Fruit fly (Drosophila melanogaster) whole organism, embryonic: ENCODE data around the gene Nadsyn.

ENCODE experiments used
- Bteb2 ChIP-seq: fragments of 200-800 bp; sonication (Bioruptor generic); optimal IDR thresholded peaks from 2 replicates; lab custom pipeline; 2016; ENCODE audit warnings: missing biosample characterization, missing genetic modification characterization
- C15 ChIP-seq: fragments of 200-800 bp; sonication (Bioruptor generic); IDR thresholded peaks from 3 replicates; pipeline ENCODE4 v1.3.6; 2022; ENCODE audit warnings: missing biosample characterization, missing genetic modification characterization
- CG10147 ChIP-seq: fragments of 200-800 bp; sonication (Bioruptor generic); optimal IDR thresholded peaks from 2 replicates; lab custom pipeline; 2019; ENCODE audit warnings: missing biosample characterization, mild to moderate bottlenecking, missing genetic modification characterization, moderate library complexity
- CG11085 ChIP-seq: fragments of 200-800 bp; sonication (Bioruptor generic); IDR thresholded peaks from 2 replicates; pipeline ENCODE4 v1.3.6; 2022; ENCODE audit warnings: missing biosample characterization, missing genetic modification characterization
- CG11504 ChIP-seq: fragments of 200-800 bp; sonication (Bioruptor generic); optimal IDR thresholded peaks from 3 replicates; lab custom pipeline; 2019; ENCODE audit warnings: missing biosample characterization, mild to moderate bottlenecking, missing genetic modification characterization, moderate library complexity
- CG12155 ChIP-seq: fragments of 200-800 bp; sonication (Bioruptor generic); optimal IDR thresholded peaks from 3 replicates; lab custom pipeline; 2016; ENCODE audit warnings: missing biosample characterization, missing genetic modification characterization
- CG12659 ChIP-seq: fragments of 200-800 bp; sonication (Bioruptor generic); optimal IDR thresholded peaks from 3 replicates; lab custom pipeline; 2017; ENCODE audit warnings: mild to moderate bottlenecking, missing biosample characterization, missing genetic modification reagents, missing genetic modification characterization
- CG13424 ChIP-seq: fragments of 200-800 bp; sonication (Bioruptor generic); optimal IDR thresholded peaks from 2 replicates; lab custom pipeline; 2019; ENCODE audit warnings: missing biosample characterization, mild to moderate bottlenecking, missing genetic modification characterization, moderate library complexity
- CG14710 ChIP-seq: fragments of 200-800 bp; sonication (Bioruptor generic); optimal IDR thresholded peaks from 3 replicates; lab custom pipeline; 2019; ENCODE audit warnings: missing biosample characterization, mild to moderate bottlenecking, missing genetic modification characterization, moderate library complexity
- CG15269 ChIP-seq: fragments of 200-800 bp; sonication (Bioruptor generic); optimal IDR thresholded peaks from 2 replicates; lab custom pipeline; 2018; ENCODE audit warnings: missing biosample characterization, mild to moderate bottlenecking, missing genetic modification characterization, moderate library complexity
- CG17186 ChIP-seq: fragments of 200-800 bp; sonication (Bioruptor generic); optimal IDR thresholded peaks from 3 replicates; lab custom pipeline; 2017; ENCODE audit warnings: missing biosample characterization, missing genetic modification reagents, missing genetic modification characterization
- CG17328 ChIP-seq: fragments of 200-800 bp; sonication (Bioruptor generic); IDR thresholded peaks from 2 replicates; pipeline ENCODE4 v1.3.6; 2022; ENCODE audit warnings: missing biosample characterization, missing genetic modification characterization
- CG17359 ChIP-seq: fragments of 200-800 bp; sonication (Bioruptor generic); optimal IDR thresholded peaks from 3 replicates; lab custom pipeline; 2018; ENCODE audit warnings: missing biosample characterization, mild to moderate bottlenecking, missing genetic modification characterization, moderate library complexity
- CG17568 ChIP-seq: fragments of 200-800 bp; sonication (Bioruptor generic); optimal IDR thresholded peaks from 2 replicates; lab custom pipeline; 2018; ENCODE audit warnings: missing biosample characterization, mild to moderate bottlenecking, missing genetic modification characterization, moderate library complexity
- CG17829 ChIP-seq: fragments of 200-800 bp; optimal IDR thresholded peaks from 2 replicates; lab custom pipeline; 2019; ENCODE audit warnings: missing biosample characterization, mild to moderate bottlenecking, missing genetic modification characterization, moderate library complexity
- CG18599 ChIP-seq: fragments of 200-800 bp; sonication (Bioruptor generic); optimal IDR thresholded peaks from 3 replicates; lab custom pipeline; 2017; ENCODE audit warnings: missing biosample characterization, missing genetic modification characterization, mild to moderate bottlenecking, moderate library complexity, missing genetic modification reagents
- CG2678 ChIP-seq: fragments of 200-800 bp; sonication (Bioruptor generic); optimal IDR thresholded peaks from 3 replicates; lab custom pipeline; 2019; ENCODE audit warnings: missing biosample characterization, mild to moderate bottlenecking, missing genetic modification characterization, moderate library complexity
- CG2712 ChIP-seq: fragments of 200-800 bp; optimal IDR thresholded peaks from 3 replicates; lab custom pipeline; 2019; ENCODE audit warnings: missing biosample characterization, mild to moderate bottlenecking, missing genetic modification characterization, moderate library complexity
- CG31224 ChIP-seq: fragments of 200-800 bp; sonication (Bioruptor generic); IDR thresholded peaks from 2 replicates; pipeline ENCODE4 v1.3.6; 2022; ENCODE audit warnings: missing biosample characterization, missing genetic modification characterization
- CG31441 ChIP-seq: fragments of 200-800 bp; sonication (Bioruptor generic); IDR thresholded peaks from 2 replicates; pipeline ENCODE4 v1.3.6; 2022; ENCODE audit warnings: missing biosample characterization, missing genetic modification characterization
- CG32767 ChIP-seq: fragments of 200-800 bp; sonication (Bioruptor generic); IDR thresholded peaks from 2 replicates; pipeline ENCODE4 v1.3.6; 2022; ENCODE audit warnings: missing biosample characterization, missing genetic modification characterization
- CG4328 ChIP-seq: fragments of 200-800 bp; sonication (Bioruptor generic); optimal IDR thresholded peaks from 3 replicates; lab custom pipeline; 2017; ENCODE audit warnings: missing biosample characterization, missing genetic modification reagents, missing genetic modification characterization
- CG7372 ChIP-seq: fragments of 200-800 bp; sonication (Bioruptor generic); IDR thresholded peaks from 2 replicates; pipeline ENCODE4 v1.3.6; 2022; ENCODE audit warnings: missing biosample characterization, missing genetic modification characterization
- CG9817 ChIP-seq: fragments of 200-800 bp; sonication (Bioruptor generic); optimal IDR thresholded peaks from 2 replicates; lab custom pipeline; 2018; ENCODE audit warnings: missing biosample characterization, mild to moderate bottlenecking, missing genetic modification characterization, moderate library complexity
- CoRest ChIP-seq: fragments of 200-800 bp; sonication (Bioruptor generic); optimal IDR thresholded peaks from 3 replicates; lab custom pipeline; 2018; ENCODE audit warnings: missing biosample characterization, mild to moderate bottlenecking, missing genetic modification characterization, moderate library complexity
- Dip2 ChIP-seq: fragments of 200-800 bp; sonication (Bioruptor generic); IDR thresholded peaks from 2 replicates; pipeline ENCODE4 v1.3.6; 2022; ENCODE audit warnings: missing biosample characterization, missing genetic modification characterization
- Doc2 ChIP-seq: fragments of 200-800 bp; sonication (Bioruptor generic); IDR thresholded peaks from 2 replicates; pipeline ENCODE4 v1.3.6; 2022; ENCODE audit warnings: missing biosample characterization, missing genetic modification characterization
- Dp ChIP-seq: fragments of 200-800 bp; sonication (Bioruptor generic); optimal IDR thresholded peaks from 2 replicates; lab custom pipeline; 2018; ENCODE audit warnings: missing biosample characterization, mild to moderate bottlenecking, missing genetic modification characterization, moderate library complexity
- PHDP ChIP-seq: fragments of 200-800 bp; sonication (Bioruptor generic); optimal IDR thresholded peaks from 3 replicates; lab custom pipeline; 2018; ENCODE audit warnings: missing biosample characterization, mild to moderate bottlenecking, missing genetic modification characterization, moderate library complexity
- Ptx1 ChIP-seq: fragments of 200-800 bp; sonication (Bioruptor generic); IDR thresholded peaks from 2 replicates; pipeline ENCODE4 v1.3.6; 2022; ENCODE audit warnings: missing biosample characterization, missing genetic modification characterization
- Scr ChIP-seq: fragments of 200-800 bp; sonication (Bioruptor generic); IDR thresholded peaks from 2 replicates; pipeline ENCODE4 v1.3.6; 2022; ENCODE audit warnings: missing biosample characterization, missing genetic modification characterization; ENCODE audit not compliant: partially characterized antibody
- ash1 ChIP-seq: fragments of 200-800 bp; sonication (Bioruptor generic); optimal IDR thresholded peaks from 2 replicates; lab custom pipeline; 2018; ENCODE audit warnings: missing biosample characterization, mild to moderate bottlenecking, missing genetic modification characterization
- bowl ChIP-seq: fragments of 200-800 bp; sonication (Bioruptor generic); IDR thresholded peaks from 2 replicates; pipeline ENCODE4 v1.3.6; 2022; ENCODE audit warnings: missing biosample characterization, missing genetic modification characterization
- br ChIP-seq: fragments of >200 bp; optimal IDR thresholded peaks from 2 replicates; lab custom pipeline; 2017
- crc ChIP-seq: fragments of 200-800 bp; sonication (Bioruptor generic); optimal IDR thresholded peaks from 2 replicates; lab custom pipeline; 2016; ENCODE audit warnings: missing biosample characterization, missing genetic modification characterization
- dmrt99B ChIP-seq: fragments of 200-800 bp; sonication (Bioruptor generic); optimal IDR thresholded peaks from 2 replicates; lab custom pipeline; 2018; ENCODE audit warnings: missing biosample characterization, mild to moderate bottlenecking, missing genetic modification characterization, moderate library complexity
- dpn ChIP-seq, 2 experiments: fragments of 200-800 bp; sonication (Bioruptor generic); optimal IDR thresholded peaks; 3 replicates each; lab custom pipeline; 2016; ENCODE audit warnings: missing biosample characterization in 2 of 2, missing genetic modification characterization in 2 of 2
- ems ChIP-seq: fragments of 200-800 bp; sonication (Bioruptor generic); optimal IDR thresholded peaks from 3 replicates; lab custom pipeline; 2016; ENCODE audit warnings: missing biosample characterization, missing genetic modification characterization
- ewg ChIP-seq: fragments of 200-800 bp; sonication (Bioruptor generic); optimal IDR thresholded peaks from 3 replicates; lab custom pipeline; 2017; ENCODE audit warnings: mild to moderate bottlenecking, missing biosample characterization, missing genetic modification reagents, missing genetic modification characterization
- gem ChIP-seq: fragments of 200-800 bp; sonication (Bioruptor generic); optimal IDR thresholded peaks from 2 replicates; lab custom pipeline; 2019; ENCODE audit warnings: missing biosample characterization, mild to moderate bottlenecking, missing genetic modification characterization, moderate library complexity
- grau ChIP-seq: fragments of 200-800 bp; optimal IDR thresholded peaks from 3 replicates; lab custom pipeline; 2019; ENCODE audit warnings: missing biosample characterization, mild to moderate bottlenecking, missing genetic modification characterization, moderate library complexity
- kni ChIP-seq: fragments of 200-800 bp; sonication (Bioruptor generic); optimal IDR thresholded peaks from 3 replicates; lab custom pipeline; 2017; ENCODE audit warnings: mild to moderate bottlenecking, missing biosample characterization, missing genetic modification reagents, missing genetic modification characterization
- lbe ChIP-seq: fragments of 200-800 bp; sonication (Bioruptor generic); optimal IDR thresholded peaks from 2 replicates; lab custom pipeline; 2016; ENCODE audit warnings: missing biosample characterization, mild to moderate bottlenecking, missing genetic modification characterization
- lmd ChIP-seq: fragments of 200-800 bp; sonication (Bioruptor generic); IDR thresholded peaks from 2 replicates; pipeline ENCODE4 v1.3.6; 2022; ENCODE audit warnings: missing biosample characterization, missing genetic modification characterization
- nerfin-1 ChIP-seq: fragments of 200-800 bp; sonication (Bioruptor generic); optimal IDR thresholded peaks from 3 replicates; lab custom pipeline; 2019; ENCODE audit warnings: missing biosample characterization, mild to moderate bottlenecking, missing genetic modification characterization, moderate library complexity
- ranshi ChIP-seq: fragments of 200-800 bp; sonication (Bioruptor generic); IDR thresholded peaks from 2 replicates; pipeline ENCODE4 v1.3.6; 2022; ENCODE audit warnings: missing biosample characterization, missing genetic modification characterization
- row ChIP-seq: fragments of 200-800 bp; sonication (Bioruptor generic); IDR thresholded peaks from 3 replicates; pipeline ENCODE4 v1.3.6; 2022; ENCODE audit warnings: missing biosample characterization, missing genetic modification characterization
- slbo ChIP-seq: fragments of 200-800 bp; sonication (Bioruptor generic); IDR thresholded peaks from 2 replicates; pipeline ENCODE4 v1.3.6; 2022; ENCODE audit warnings: missing biosample characterization, missing genetic modification characterization
- trem ChIP-seq: fragments of 200-800 bp; optimal IDR thresholded peaks from 3 replicates; lab custom pipeline; 2019; ENCODE audit warnings: missing biosample characterization, mild to moderate bottlenecking, missing genetic modification characterization, moderate library complexity
- ttk ChIP-seq: fragments of 200-800 bp; sonication (Bioruptor generic); IDR thresholded peaks from 2 replicates; pipeline ENCODE4 v2.1.2; 2022; ENCODE audit warnings: missing biosample characterization, missing genetic modification characterization
- zen ChIP-seq: fragments of 200-800 bp; sonication (Bioruptor generic); optimal IDR thresholded peaks from 3 replicates; lab custom pipeline; 2018; ENCODE audit warnings: missing biosample characterization, mild to moderate bottlenecking, missing genetic modification characterization, moderate library complexity

Nadsyn gene

dm6 chrX:13679565-13679964, 38.5 kb downstream of the Nadsyn start (continued):
- TF ChIP-seq C15 (GFP tag; lab: Robert Waterston, UW) (no peak), CG4328 (GFP tag; lab: Kevin White, UChicago) (no peak), CG31441 (GFP tag; lab: Robert Waterston, UW) (peak; percentile 61), ttk (no peak), CG17359 (peak; percentile 56), CG17186 (GFP tag; lab: Kevin White, UChicago) (no peak), CG14710 (tag; lab: Kevin White, UChicago) (peak; percentile 27), ranshi (no peak), CG7372 (GFP tag; lab: Robert Waterston, UW) (no peak), ewg (GFP tag; lab: Kevin White, UChicago) (no peak), CG2712 (tag; lab: Kevin White, UChicago) (peak; percentile 47), row (peak; percentile 61), CG11504 (tag; lab: Kevin White, UChicago) (peak; percentile 58), lbe (GFP tag; lab: Kevin White, UChicago) (peak; percentile 57), Scr (GFP tag; lab: Robert Waterston, UW) (no peak), CG10147 (GFP tag; lab: Kevin White, UChicago) (no peak), slbo (GFP tag; lab: Robert Waterston, UW) (peak; percentile 13; the same call in 1 of the 2 replicates), CG2678 (tag; lab: Kevin White, UChicago) (peak; percentile 52), dmrt99B (tag; lab: Kevin White, UChicago) (peak; percentile 40), CG17568 (GFP tag; lab: Kevin White, UChicago) (no peak), CG13424 (tag; lab: Kevin White, UChicago) (peak; percentile 36), Ptx1 (peak; percentile 12; the same call in 1 of the 2 replicates), CG31224 (GFP tag; lab: Robert Waterston, UW) (no peak), dpn (GFP tag; optimal IDR thresholded peaks at IDR 0.05; lab: Kevin White, UChicago) (no peak), CG12659 (peak; percentile 15), zen (tag; lab: Kevin White, UChicago) (no peak), CoRest (tag; lab: Kevin White, UChicago) (peak; percentile 29), CG11085 (no peak), PHDP (tag; lab: Kevin White, UChicago) (peak; percentile 62), CG18599 (GFP tag; lab: Kevin White, UChicago) (peak; percentile 10), nerfin-1 (tag; lab: Kevin White, UChicago) (peak; percentile 6), Doc2 (no peak), Dp (GFP tag; lab: Kevin White, UChicago) (no peak), ems (no peak), Bteb2 (GFP tag; lab: Kevin White, UChicago) (no peak), gem (peak; percentile 70), CG15269 (tag; lab: Kevin White, UChicago) (peak; percentile 41), CG17829 (tag; lab: Kevin White, UChicago) (peak; percentile 28), trem (tag; lab: Kevin White, UChicago) (peak; percentile 12), bowl (GFP tag; lab: Robert Waterston, UW) (no peak), ash1 (GFP tag; lab: Kevin White, UChicago) (no peak), crc (GFP tag; lab: Kevin White, UChicago) (no peak), CG17328 (0 out of 2 replicates have a peak, but pooled peaks have one; percentile 7), CG12155 (GFP tag; lab: Kevin White, UChicago) (no peak), lmd (GFP tag; lab: Robert Waterston, UW) (0 out of 2 replicates have a peak, but pooled peaks have one; percentile 18), CG9817 (tag; lab: Kevin White, UChicago) (peak; percentile 24), kni (no peak), CG32767 (0 out of 2 replicates have a peak, but pooled peaks have one; percentile 10), br (no peak), Dip2 (GFP tag; lab: Robert Waterston, UW) (no peak), grau (tag; lab: Kevin White, UChicago) (peak; percentile 28)
